Worm (Caenorhabditis elegans) whole organism, L2 larva: ENCODE data around the gene ddn-1.

Source experiments
- elt-1 ChIP-seq: fragments of 150-350 bp; optimal IDR thresholded peaks from 2 replicates; lab custom pipeline; 2014; ENCODE audit warnings: missing biosample characterization, missing genetic modification characterization
- nhr-10 ChIP-seq: sonication (generic microtip); optimal IDR thresholded peaks from 2 replicates; lab custom pipeline; 2017; ENCODE audit warnings: missing biosample characterization, missing genetic modification characterization

- TF ChIP-seq elt-1 (no peak), nhr-10 (tag; lab: Kevin White, UChicago) (no peak)
Observed at ce11 chrV:8727077-8727476, 33.2 kb downstream of the ddn-1 start, which contains the start of gene ZC196.9.
